Fruit fly (Drosophila melanogaster): ENCODE results near the gene Atg8a.

Atg8a gene

DNA sequence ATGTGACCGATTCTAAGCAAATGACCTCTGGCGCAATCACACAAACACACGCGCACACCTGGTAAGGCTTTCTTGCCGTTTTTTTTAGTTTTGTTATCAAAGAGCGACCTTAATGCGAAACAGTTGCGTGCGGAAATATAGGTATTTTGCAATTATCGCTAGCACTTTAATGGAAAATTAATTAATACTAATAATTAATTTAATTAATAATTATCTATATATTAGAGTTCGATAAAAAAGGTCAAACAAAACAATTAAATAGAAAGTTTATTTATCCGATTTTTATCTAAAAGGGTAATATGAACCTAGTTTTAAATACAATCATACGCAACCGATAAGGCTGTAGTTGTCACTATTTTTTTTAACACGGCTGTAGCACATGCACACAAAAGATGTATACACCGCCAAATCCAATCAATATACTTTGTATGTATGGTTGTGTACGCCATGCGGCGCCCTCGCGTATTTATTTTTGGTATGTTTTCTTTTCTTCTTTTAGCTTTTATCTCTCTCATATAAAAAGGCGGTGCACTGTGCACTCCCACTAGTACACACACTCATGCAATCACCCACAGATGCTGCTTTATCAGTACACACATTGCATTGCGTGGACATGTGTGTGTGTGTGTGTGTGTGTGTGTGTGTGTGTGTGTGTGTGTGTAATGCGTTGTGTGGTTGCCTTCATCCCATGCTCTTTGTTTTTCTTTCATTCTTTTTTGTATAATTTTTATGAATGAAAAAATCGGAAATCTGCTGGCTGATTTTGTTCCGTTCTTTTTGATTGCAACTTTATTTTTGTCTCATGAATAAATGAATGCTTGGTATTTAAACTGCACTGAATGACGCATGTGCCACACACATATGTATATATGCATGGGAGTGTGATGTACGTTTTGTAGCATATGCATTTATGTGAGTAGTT, 34.6 kb upstream of the Atg8a start (continued):
- peak; percentile 12 for TF ChIP-seq CG7987 (GFP tag; optimal IDR thresholded peaks at IDR 0.05)
- TF ChIP-seq Asciz (GFP tag; optimal IDR thresholded peaks at IDR 0.05), result peak; percentile 71
- TF ChIP-seq NfI (GFP tag; optimal IDR thresholded peaks at IDR 0.05), result peak; percentile 31
- peak; percentile 68 for TF ChIP-seq CG10209 (GFP tag; optimal IDR thresholded peaks at IDR 0.05)
- peak; percentile 33 for TF ChIP-seq ewg (GFP tag; optimal IDR thresholded peaks at IDR 0.05)
- TF ChIP-seq vnd (GFP tag; IDR thresholded peaks at IDR 0.05; ENCODE audit: partially characterized antibody), result no peak
- peak; percentile 20 for TF ChIP-seq Med (GFP tag)
- peak; percentile 79 for TF ChIP-seq CG13424 (tag; optimal IDR thresholded peaks at IDR 0.05)
- peak; percentile 41 for TF ChIP-seq BtbVII (GFP tag; optimal IDR thresholded peaks at IDR 0.05)
- peak; percentile 58 for TF ChIP-seq gcm (GFP tag; optimal IDR thresholded peaks at IDR 0.05)
- no peak for TF ChIP-seq ase (GFP tag; IDR thresholded peaks at IDR 0.05)
- TF ChIP-seq danr (GFP tag; IDR thresholded peaks at IDR 0.05), result 0 out of 2 replicates have a peak, but pooled peaks have one; percentile 12
- peak; percentile 86 for TF ChIP-seq CG2678 (tag; optimal IDR thresholded peaks at IDR 0.05)
- peak; percentile 52 for TF ChIP-seq fd3F (GFP tag; optimal IDR thresholded peaks at IDR 0.05)
- TF ChIP-seq ttk (GFP tag; IDR thresholded peaks at IDR 0.05), result peak; percentile 32; the same call in 1 of the 2 replicates
- peak; percentile 15 for TF ChIP-seq CG2120 (GFP tag; optimal IDR thresholded peaks at IDR 0.05)
- peak; percentile 7 for TF ChIP-seq Nf-YC (tag; optimal IDR thresholded peaks at IDR 0.05)
- peak; percentile 78 for TF ChIP-seq CG11695 (GFP tag; IDR thresholded peaks at IDR 0.05)
- TF ChIP-seq Neu2 (GFP tag; optimal IDR thresholded peaks at IDR 0.05; ENCODE audit: borderline replicate concordance), result no peak
- TF ChIP-seq ERR (GFP tag; optimal IDR thresholded peaks at IDR 0.05), result no peak
- TF ChIP-seq CG17328 (GFP tag; IDR thresholded peaks at IDR 0.05), result peak; percentile 23; the same call in 1 of the 2 replicates
- no peak for TF ChIP-seq CG12236 (GFP tag; optimal IDR thresholded peaks at IDR 0.05)
- TF ChIP-seq tin (GFP tag; optimal IDR thresholded peaks at IDR 0.05), result peak; percentile 24
- TF ChIP-seq CG3726 (GFP tag; IDR thresholded peaks at IDR 0.05), result no peak
- peak; percentile 65; the same call in 1 of the 3 replicates for TF ChIP-seq CG2199 (GFP tag; IDR thresholded peaks at IDR 0.05)
- no peak; the same call in 1 of the 2 replicates for TF ChIP-seq esg (GFP tag; conservative IDR thresholded peaks at IDR 0.05)
- no peak for TF ChIP-seq Dbx (GFP tag; IDR thresholded peaks at IDR 0.05)
- no peak for TF ChIP-seq Atf6 (GFP tag; IDR thresholded peaks at IDR 0.05)
- peak; percentile 36; the same call in 1 of the 2 replicates for TF ChIP-seq CG14014 (GFP tag; IDR thresholded peaks at IDR 0.05)
- peak; percentile 59 for TF ChIP-seq Ptx1 (GFP tag; IDR thresholded peaks at IDR 0.05)
- TF ChIP-seq CoRest (tag; optimal IDR thresholded peaks at IDR 0.05), result peak; percentile 81
- no peak for TF ChIP-seq cas (GFP tag; IDR thresholded peaks at IDR 0.05)
- peak; percentile 41 for TF ChIP-seq run (tag; optimal IDR thresholded peaks at IDR 0.05)
- TF ChIP-seq nerfin-1 (tag; optimal IDR thresholded peaks at IDR 0.05), result peak; percentile 55
- peak; percentile 34; the same call in 1 of the 3 replicates for TF ChIP-seq croc (GFP tag; conservative IDR thresholded peaks at IDR 0.05)
- peak; percentile 9 for TF ChIP-seq CG10543 (GFP tag; optimal IDR thresholded peaks at IDR 0.05)
- TF ChIP-seq Kr (GFP tag; optimal IDR thresholded peaks at IDR 0.05), result no peak
- TF ChIP-seq ssp (GFP tag; IDR thresholded peaks at IDR 0.05), result peak; percentile 22; the same call in 1 of the 2 replicates
- TF ChIP-seq CG14710 (tag; optimal IDR thresholded peaks at IDR 0.05), result peak; percentile 59
- TF ChIP-seq CG12769 (tag; optimal IDR thresholded peaks at IDR 0.05), result no peak
- peak; percentile 88 for TF ChIP-seq CG31441 (GFP tag; IDR thresholded peaks at IDR 0.05)
